Worm (Caenorhabditis elegans) whole organism, L3 larva: Measurements from ENCODE around the gene Y5F2A.4.

Source experiments
- aly-2 ChIP-seq: fragments of 150-350 bp; optimal IDR thresholded peaks from 2 replicates; lab custom pipeline; 2014; ENCODE audit warnings: missing biosample characterization, missing genetic modification characterization
- ceh-16 ChIP-seq: sonication (generic microtip); optimal IDR thresholded peaks from 2 replicates; lab custom pipeline; 2017; ENCODE audit warnings: missing biosample characterization, missing genetic modification characterization
- ceh-82 ChIP-seq: fragments of 150-350 bp; optimal IDR thresholded peaks from 2 replicates; lab custom pipeline; 2014; ENCODE audit warnings: missing biosample characterization, missing genetic modification characterization
- daf-12 ChIP-seq: fragments of 150-350 bp; optimal IDR thresholded peaks from 2 replicates; lab custom pipeline; 2014; ENCODE audit warnings: missing biosample characterization, missing genetic modification reagents, missing genetic modification characterization
- fos-1 ChIP-seq: fragments of 150-350 bp; optimal IDR thresholded peaks from 2 replicates; lab custom pipeline; 2014; ENCODE audit warnings: missing biosample characterization, missing genetic modification characterization
- jun-1 ChIP-seq: fragments of 150-350 bp; optimal IDR thresholded peaks from 2 replicates; lab custom pipeline; 2014; ENCODE audit warnings: missing biosample characterization, missing genetic modification reagents, missing genetic modification characterization
- mdl-1 ChIP-seq: fragments of 150-350 bp; optimal IDR thresholded peaks from 2 replicates; lab custom pipeline; 2014; ENCODE audit warnings: missing biosample characterization, missing genetic modification characterization
- nhr-25 ChIP-seq: sonication (generic microtip); optimal IDR thresholded peaks from 2 replicates; lab custom pipeline; 2017; ENCODE audit warnings: missing biosample characterization, missing genetic modification characterization
- nhr-43 ChIP-seq: sonication (generic microtip); optimal IDR thresholded peaks from 2 replicates; lab custom pipeline; 2016; ENCODE audit warnings: mild to moderate bottlenecking, missing genetic modification characterization, missing compliant biosample characterization; ENCODE audit not compliant: poor library complexity, severe bottlenecking
- snpc-4 ChIP-seq: fragments of 150-350 bp; optimal IDR thresholded peaks from 2 replicates; lab custom pipeline; 2014; ENCODE audit warnings: missing biosample characterization, missing genetic modification characterization
- tbx-2 ChIP-seq: sonication (generic microtip); optimal IDR thresholded peaks from 2 replicates; lab custom pipeline; 2016; ENCODE audit warnings: mild to moderate bottlenecking, missing genetic modification characterization, missing compliant biosample characterization
- ztf-11 ChIP-seq: fragments of 150-350 bp; optimal IDR thresholded peaks from 2 replicates; lab custom pipeline; 2014; ENCODE audit warnings: missing biosample characterization, missing genetic modification characterization

DNA sequence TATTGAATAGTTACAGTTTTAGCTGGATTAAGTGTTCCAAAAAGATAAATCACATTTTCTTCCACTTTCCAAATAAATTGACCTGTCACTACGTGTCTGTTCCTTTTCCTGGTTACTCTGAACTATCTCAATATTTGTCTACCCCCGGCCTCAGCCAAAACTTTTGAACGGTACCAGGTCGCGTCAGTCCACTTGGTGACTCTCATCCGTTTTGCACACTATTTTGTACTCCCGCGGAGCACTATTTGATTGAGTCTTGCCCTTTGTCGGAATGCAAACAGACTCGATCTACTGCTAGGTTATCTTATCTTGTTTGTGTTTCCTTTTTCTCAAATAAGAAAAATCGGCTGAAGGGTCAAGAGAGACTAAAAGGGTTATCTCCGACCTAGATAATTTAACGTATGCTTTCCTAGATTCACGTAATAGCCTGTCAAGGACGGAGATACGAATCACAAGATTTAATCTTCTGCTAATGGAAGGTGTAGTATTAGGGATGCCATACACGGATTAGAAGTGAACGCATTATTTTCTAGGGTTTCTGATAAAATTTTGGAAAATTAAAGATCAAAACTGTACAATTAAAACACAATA is 41.7 kb upstream of the Y5F2A.4 start:
- TF ChIP-seq jun-1 (no peak), ztf-11 (tag; lab: Kevin White, UChicago) (no peak), ceh-16 (tag; lab: Kevin White, UChicago) (no peak), nhr-43 (tag; lab: Kevin White, UChicago) (no peak), daf-12 (tag; lab: Kevin White, UChicago) (no peak), aly-2 (no peak), ceh-82 (tag; lab: Kevin White, UChicago) (no peak), nhr-25 (tag; lab: Kevin White, UChicago) (peak; percentile 58), snpc-4 (tag; lab: Kevin White, UChicago) (no peak), fos-1 (tag; lab: Kevin White, UChicago) (no peak), mdl-1 (no peak), tbx-2 (tag; lab: Kevin White, UChicago) (no peak)
